Fruit fly (Drosophila melanogaster): Measurements from ENCODE around the gene CG8281.
A peak's percentile ranks its signal among the peaks of the same experiment; 100 is the strongest.

The CG8281 gene

DNA sequence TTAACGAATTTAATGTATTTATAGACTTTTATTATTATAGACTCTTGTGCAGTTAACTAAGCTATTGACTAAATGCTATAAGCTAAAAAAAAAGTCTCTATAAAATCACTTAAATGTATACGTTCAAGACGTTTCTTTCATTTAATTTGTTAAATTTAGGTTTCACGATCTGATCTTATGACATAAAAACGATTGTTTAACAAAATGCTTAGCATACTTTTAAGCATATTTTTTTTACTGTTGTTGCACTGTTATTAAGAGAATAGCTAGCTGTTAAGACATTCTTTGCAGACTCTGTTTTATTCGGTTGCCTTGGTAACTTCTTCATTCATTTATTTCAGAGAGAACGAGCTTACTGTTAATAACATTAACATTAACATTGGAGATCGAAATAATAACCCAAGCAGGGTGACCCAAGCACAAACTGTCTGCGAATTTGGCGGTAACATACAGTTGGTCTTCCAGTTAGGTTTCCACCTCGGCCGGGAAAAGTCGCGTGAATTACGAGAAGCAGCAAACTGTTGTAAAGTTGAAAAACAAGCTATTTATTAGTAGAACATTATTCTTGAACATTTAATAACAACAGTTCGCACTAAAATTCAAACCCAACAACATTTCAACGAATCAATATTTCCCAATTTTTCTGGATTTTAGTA is 43.6 kb upstream of the CG8281 start, which contains the start of gene CG32365 (continued):
- TF ChIP-seq cyc (GFP tag; optimal IDR thresholded peaks at IDR 0.05) (no peak), Hr39 (GFP tag; optimal IDR thresholded peaks at IDR 0.05) (no peak), dac (GFP tag; optimal IDR thresholded peaks at IDR 0.05) (no peak), CG1621 (tag; optimal IDR thresholded peaks at IDR 0.05) (no peak), fd59A (GFP tag; optimal IDR thresholded peaks at IDR 0.05) (no peak), topi (GFP tag; optimal IDR thresholded peaks at IDR 0.05) (peak; percentile 19), vri (GFP tag; optimal IDR thresholded peaks at IDR 0.05) (peak; percentile 28), Eip93F (GFP tag; optimal IDR thresholded peaks at IDR 0.05) (no peak), CG9139 (GFP tag; optimal IDR thresholded peaks at IDR 0.05) (no peak), CG6808 (GFP tag; optimal IDR thresholded peaks at IDR 0.05) (no peak), svp (GFP tag) (peak; percentile 9), Ets96B (tag; optimal IDR thresholded peaks at IDR 0.05) (no peak), Ets21C (GFP tag; optimal IDR thresholded peaks at IDR 0.05) (no peak), Sox14 (GFP tag; optimal IDR thresholded peaks at IDR 0.05) (no peak), Eip75B (GFP tag; optimal IDR thresholded peaks at IDR 0.05) (no peak), Gug (GFP tag; IDR thresholded peaks at IDR 0.05) (no peak), CG8119 (GFP tag; IDR thresholded peaks at IDR 0.05) (no peak; the same call in 2 of the 3 replicates), dsx (GFP tag; optimal IDR thresholded peaks at IDR 0.05; ENCODE audit: poor library complexity, severe bottlenecking) (peak; percentile 26), lz (GFP tag; optimal IDR thresholded peaks at IDR 0.05) (no peak), Blimp-1 (GFP tag; optimal IDR thresholded peaks at IDR 0.05) (no peak), fkh (GFP tag; optimal IDR thresholded peaks at IDR 0.05) (no peak), Lpt (GFP tag; optimal IDR thresholded peaks at IDR 0.05) (no peak), CG8319 (GFP tag; optimal IDR thresholded peaks at IDR 0.05) (peak; percentile 9), Smox (GFP tag; optimal IDR thresholded peaks at IDR 0.05) (no peak), CG7368 (GFP tag; optimal IDR thresholded peaks at IDR 0.05) (no peak), CG6163 (GFP tag; IDR thresholded peaks at IDR 0.05) (0 out of 3 replicates have a peak, but pooled peaks have one; percentile 18), CG10669 (GFP tag; optimal IDR thresholded peaks at IDR 0.05) (no peak), CG6276 (GFP tag; optimal IDR thresholded peaks at IDR 0.05) (no peak), CG6854 (GFP tag; optimal IDR thresholded peaks at IDR 0.05) (no peak), Sox15 (GFP tag; optimal IDR thresholded peaks at IDR 0.05) (no peak), spab (GFP tag; optimal IDR thresholded peaks at IDR 0.05) (no peak), Sox102F (GFP tag; optimal IDR thresholded peaks at IDR 0.05) (peak; percentile 14), CG16779 (tag; optimal IDR thresholded peaks at IDR 0.05) (no peak), Met (GFP tag; optimal IDR thresholded peaks at IDR 0.05) (peak; percentile 32), fd85E (GFP tag; optimal IDR thresholded peaks at IDR 0.05) (no peak), achi (GFP tag; optimal IDR thresholded peaks at IDR 0.05) (no peak), CG10631 (GFP tag; optimal IDR thresholded peaks at IDR 0.05) (no peak), CG15336 (GFP tag; IDR thresholded peaks at IDR 0.05) (no peak)

DNA sequence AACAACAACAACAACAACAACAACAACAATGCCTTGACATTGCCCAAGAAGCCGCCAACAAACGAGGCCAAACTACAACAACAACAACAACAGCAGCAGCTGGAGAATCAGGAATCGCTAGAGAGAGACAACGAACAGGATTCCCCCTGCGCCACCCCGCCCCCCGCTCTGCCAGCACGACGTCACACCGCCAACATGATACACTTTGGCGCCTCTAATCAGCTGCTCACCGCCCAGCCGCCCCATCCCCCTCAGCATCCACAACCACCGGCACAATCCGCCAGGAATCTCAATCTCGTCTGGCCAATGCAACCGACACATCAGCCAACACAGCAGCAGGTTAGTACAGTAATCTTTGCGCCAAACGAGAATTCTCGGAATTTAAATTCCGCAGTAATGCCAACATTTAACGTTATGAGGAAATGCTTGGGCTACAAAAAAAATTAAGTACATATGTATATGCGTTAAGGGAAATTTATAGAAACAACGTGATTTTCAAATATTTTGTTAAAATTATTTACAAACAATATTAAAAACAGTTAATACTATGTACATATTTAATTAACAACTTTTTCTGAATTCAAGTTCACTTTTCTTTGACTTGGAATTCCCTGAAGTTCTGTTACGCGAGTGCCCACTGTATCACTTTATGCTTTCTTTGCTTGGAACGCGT is 42.4 kb upstream of the CG8281 start:
- TF ChIP-seq Sox15 (GFP tag; optimal IDR thresholded peaks at IDR 0.05) (peak; percentile 44), CG11902 (GFP tag; optimal IDR thresholded peaks at IDR 0.05) (peak; percentile 51), CG7368 (GFP tag; optimal IDR thresholded peaks at IDR 0.05) (peak; percentile 61), CG10631 (GFP tag; optimal IDR thresholded peaks at IDR 0.05) (peak; percentile 73), CG16779 (tag; optimal IDR thresholded peaks at IDR 0.05) (peak; percentile 62), Hr4 (GFP tag; optimal IDR thresholded peaks at IDR 0.05) (peak; percentile 83), CG6854 (GFP tag; optimal IDR thresholded peaks at IDR 0.05) (peak; percentile 54), Hr38 (GFP tag; optimal IDR thresholded peaks at IDR 0.05) (no peak), CG3032 (tag; optimal IDR thresholded peaks at IDR 0.05) (peak; percentile 82), Eip93F (GFP tag; optimal IDR thresholded peaks at IDR 0.05) (no peak), esn (GFP tag; optimal IDR thresholded peaks at IDR 0.05) (peak; percentile 76), Met (GFP tag; optimal IDR thresholded peaks at IDR 0.05) (peak; percentile 73), cyc (GFP tag; optimal IDR thresholded peaks at IDR 0.05) (peak; percentile 51), CG10669 (GFP tag; optimal IDR thresholded peaks at IDR 0.05) (peak; percentile 69), Blimp-1 (GFP tag; optimal IDR thresholded peaks at IDR 0.05) (no peak), fd85E (GFP tag; optimal IDR thresholded peaks at IDR 0.05) (peak; percentile 28), eg (GFP tag; IDR thresholded peaks at IDR 0.05) (peak; percentile 59; the same call in 2 of the 3 replicates), achi (GFP tag; optimal IDR thresholded peaks at IDR 0.05) (peak; percentile 86), Sox14 (GFP tag; optimal IDR thresholded peaks at IDR 0.05) (peak; percentile 69), CG8319 (GFP tag; optimal IDR thresholded peaks at IDR 0.05) (peak; percentile 51), CG6276 (GFP tag; optimal IDR thresholded peaks at IDR 0.05) (peak; percentile 74), CG4318 (GFP tag; optimal IDR thresholded peaks at IDR 0.05) (peak; percentile 83), CG6163 (GFP tag; IDR thresholded peaks at IDR 0.05) (peak; percentile 56), dac (GFP tag; optimal IDR thresholded peaks at IDR 0.05) (peak; percentile 62), CG32006 (GFP tag; optimal IDR thresholded peaks at IDR 0.05) (peak; percentile 94), Gug (GFP tag; IDR thresholded peaks at IDR 0.05) (peak; percentile 74), CG8119 (GFP tag; IDR thresholded peaks at IDR 0.05) (peak; percentile 92), CG15336 (GFP tag; IDR thresholded peaks at IDR 0.05) (peak; percentile 90)

Data from whole organism, prepupa.